Worm (Caenorhabditis elegans): ENCODE measurements around the gene B0432.14.

B0432.14 gene

ce11 chrII:285627-286550 lies 21.7 kb downstream of the B0432.14 start, which contains the start of gene B0432.10:
B0432.10 (minus strand) TSS chrII:286275.
- TF ChIP-seq pha-4 (tag; optimal IDR thresholded peaks at IDR 0.05): peak; percentile 76
- TF ChIP-seq nhr-12 (tag; optimal IDR thresholded peaks at IDR 0.05): no peak
- no peak for TF ChIP-seq unc-120 (tag; optimal IDR thresholded peaks at IDR 0.05; ENCODE audit: poor library complexity, severe bottlenecking)
- peak; percentile 0 for TF ChIP-seq ceh-39 (tag; optimal IDR thresholded peaks at IDR 0.05)
- peak; percentile 78 for TF ChIP-seq nhr-237 (tag; optimal IDR thresholded peaks at IDR 0.05)
- no peak for TF ChIP-seq M03D4.4 (tag; optimal IDR thresholded peaks at IDR 0.05)
- no peak for TF ChIP-seq unc-39 (tag; optimal IDR thresholded peaks at IDR 0.05)
- TF ChIP-seq mab-5 (tag; optimal IDR thresholded peaks at IDR 0.05): no peak
- peak; percentile 89 for TF ChIP-seq mep-1 (tag; optimal IDR thresholded peaks at IDR 0.05)
- TF ChIP-seq drap-1 (GFP tag; optimal IDR thresholded peaks at IDR 0.05): no peak
- TF ChIP-seq lin-13 (tag; optimal IDR thresholded peaks at IDR 0.05): peak; percentile 77
- TF ChIP-seq snpc-4 (tag; optimal IDR thresholded peaks at IDR 0.05): no peak
- no peak for TF ChIP-seq nhr-28 (tag; optimal IDR thresholded peaks at IDR 0.05)
- no peak for TF ChIP-seq ham-2 (GFP tag; optimal IDR thresholded peaks at IDR 0.05)
- TF ChIP-seq lin-32 (GFP tag; optimal IDR thresholded peaks at IDR 0.05): no peak
- TF ChIP-seq ceh-43 (GFP tag; optimal IDR thresholded peaks at IDR 0.05): no peak
- no peak for TF ChIP-seq bed-3 (GFP tag; optimal IDR thresholded peaks at IDR 0.05)
- TF ChIP-seq ces-1 (GFP tag; optimal IDR thresholded peaks at IDR 0.05): peak; percentile 81
- TF ChIP-seq zip-8 (tag; optimal IDR thresholded peaks at IDR 0.05): no peak
- TF ChIP-seq mls-2 (tag; optimal IDR thresholded peaks at IDR 0.05): no peak
- no peak for TF ChIP-seq unc-62 (GFP tag; optimal IDR thresholded peaks at IDR 0.05)
- TF ChIP-seq cnd-1 (tag; optimal IDR thresholded peaks at IDR 0.05): no peak
- no peak for TF ChIP-seq nhr-76 (tag; optimal IDR thresholded peaks at IDR 0.05)
- no peak for TF ChIP-seq sem-2 (GFP tag; optimal IDR thresholded peaks at IDR 0.05)
- TF ChIP-seq ceh-83 (GFP tag; optimal IDR thresholded peaks at IDR 0.05): no peak
- peak; percentile 26 for TF ChIP-seq hlh-1 (tag; optimal IDR thresholded peaks at IDR 0.05)
- no peak for TF ChIP-seq elt-3 (tag; optimal IDR thresholded peaks at IDR 0.05)
- no peak for TF ChIP-seq blmp-1 (tag; optimal IDR thresholded peaks at IDR 0.05)
- no peak for TF ChIP-seq elt-1 (tag; optimal IDR thresholded peaks at IDR 0.05; ENCODE audit: borderline replicate concordance, insufficient read depth)
- no peak for TF ChIP-seq nhr-2 (tag; optimal IDR thresholded peaks at IDR 0.05)
- no peak for TF ChIP-seq ztf-11 (tag; optimal IDR thresholded peaks at IDR 0.05)
- no peak for TF ChIP-seq tbx-8 (GFP tag; optimal IDR thresholded peaks at IDR 0.05)
- peak; percentile 73 for TF ChIP-seq lsy-2 (tag; optimal IDR thresholded peaks at IDR 0.05)
- TF ChIP-seq flh-1 (GFP tag; optimal IDR thresholded peaks at IDR 0.05): no peak
- peak; percentile 8 for TF ChIP-seq sptf-1 (tag; optimal IDR thresholded peaks at IDR 0.05)

DNA sequence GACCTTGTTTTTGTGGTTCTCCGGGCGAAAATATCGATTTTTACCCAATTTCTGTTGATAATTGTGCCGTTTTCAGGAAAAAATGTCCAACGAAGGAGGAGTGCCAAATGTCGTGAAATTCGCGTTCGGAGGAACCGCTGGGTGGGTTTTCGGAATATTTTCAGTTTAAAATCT lies 22.3 kb downstream of the B0432.14 start, which contains the start of gene misc-1:
Gene misc-1, plus strand, starts transcription at position 75 of the 174 bp plus-strand sequence.
- TF ChIP-seq ceh-43 (GFP tag; optimal IDR thresholded peaks at IDR 0.05) (no peak), nhr-12 (tag; optimal IDR thresholded peaks at IDR 0.05) (no peak), nhr-28 (tag; optimal IDR thresholded peaks at IDR 0.05) (no peak), sptf-1 (tag; optimal IDR thresholded peaks at IDR 0.05) (no peak), lin-13 (tag; optimal IDR thresholded peaks at IDR 0.05) (no peak)

DNA sequence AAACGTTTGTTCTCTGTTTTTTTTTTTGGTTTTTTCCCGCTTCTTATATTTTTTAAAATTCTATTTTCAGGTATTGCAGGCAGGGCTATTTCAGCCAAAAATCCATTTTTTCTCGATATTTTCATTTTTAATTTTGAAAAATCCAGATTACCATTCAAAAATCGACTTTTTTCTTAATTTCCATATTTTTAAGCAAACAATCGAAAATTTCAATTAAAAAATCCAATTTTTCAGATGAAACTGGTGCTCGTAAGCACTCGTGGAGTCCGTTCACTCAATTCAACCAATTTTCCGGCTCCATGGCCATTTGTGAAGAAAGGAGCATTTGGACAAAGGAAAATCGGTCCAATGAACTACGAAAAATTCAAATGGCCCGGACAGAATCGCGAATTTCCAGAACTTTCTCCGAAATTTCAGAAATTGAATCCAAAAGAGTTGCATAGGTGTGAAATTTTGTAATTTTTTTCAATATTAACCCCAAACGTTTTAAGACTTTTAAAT lies 24.6 kb downstream of the B0432.14 start, which contains the start of gene mrpl-41:
Gene mrpl-41, plus strand, starts transcription at position 235 of the 501 bp plus-strand sequence.
- TF ChIP-seq flh-1 (GFP tag; optimal IDR thresholded peaks at IDR 0.05) (no peak), drap-1 (GFP tag; optimal IDR thresholded peaks at IDR 0.05) (no peak), sem-2 (GFP tag; optimal IDR thresholded peaks at IDR 0.05) (no peak)

DNA sequence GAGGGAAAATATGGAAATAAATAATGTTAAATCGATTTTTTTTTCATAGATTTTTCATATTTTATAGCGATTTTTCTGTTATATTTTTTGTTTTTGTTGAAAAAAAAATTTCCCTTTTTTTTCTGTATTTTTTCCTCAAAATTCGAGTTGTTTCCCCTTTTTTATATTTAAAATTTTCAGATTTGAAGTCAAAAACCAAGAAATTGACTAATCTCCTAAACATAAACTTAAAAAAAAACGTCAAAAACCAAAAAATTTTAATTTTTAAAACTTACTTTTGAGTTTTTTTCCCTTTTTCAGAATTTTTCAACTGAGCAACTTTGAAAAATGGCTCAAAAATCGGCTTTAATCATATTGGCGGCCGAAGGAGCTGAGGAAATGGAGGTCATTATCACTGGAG lies 26.1 kb downstream of the B0432.14 start, which contains the start of gene djr-1.1:
Gene djr-1.1, plus strand, starts transcription at position 301 of the 400 bp plus-strand sequence.
- TF ChIP-seq lsy-2 (tag; optimal IDR thresholded peaks at IDR 0.05) (no peak), M03D4.4 (tag; optimal IDR thresholded peaks at IDR 0.05) (no peak), cnd-1 (tag; optimal IDR thresholded peaks at IDR 0.05) (no peak), drap-1 (GFP tag; optimal IDR thresholded peaks at IDR 0.05) (no peak), lin-32 (GFP tag; optimal IDR thresholded peaks at IDR 0.05) (no peak), nhr-28 (tag; optimal IDR thresholded peaks at IDR 0.05) (no peak), sptf-1 (tag; optimal IDR thresholded peaks at IDR 0.05) (no peak)

Data from whole organism, mixed stage, embryonic.